Fruit fly (Drosophila melanogaster) whole organism, embryonic: ENCODE measurements around the gene CG43407.
A peak's percentile ranks its signal among the peaks of the same experiment; 100 is the strongest.

ENCODE experiments used
- CG10267 ChIP-seq: fragments of 200-800 bp; sonication (Bioruptor generic); optimal IDR thresholded peaks from 2 replicates; lab custom pipeline; 2018; ENCODE audit warnings: missing biosample characterization, mild to moderate bottlenecking, missing genetic modification characterization, moderate library complexity
- CG10543 ChIP-seq: fragments of 200-800 bp; sonication (Bioruptor generic); optimal IDR thresholded peaks from 3 replicates; lab custom pipeline; 2017; ENCODE audit warnings: missing biosample characterization, mild to moderate bottlenecking, missing genetic modification characterization, moderate library complexity
- CG14710 ChIP-seq: fragments of 200-800 bp; sonication (Bioruptor generic); optimal IDR thresholded peaks from 3 replicates; lab custom pipeline; 2019; ENCODE audit warnings: missing biosample characterization, mild to moderate bottlenecking, missing genetic modification characterization, moderate library complexity
- CG16779 ChIP-seq: fragments of 200-800 bp; sonication (Bioruptor generic); IDR thresholded peaks from 2 replicates; pipeline ENCODE4 v1.3.6; 2022; ENCODE audit warnings: missing biosample characterization, missing genetic modification characterization
- CG17361 ChIP-seq: fragments of 200-800 bp; sonication (Bioruptor generic); IDR thresholded peaks from 3 replicates; pipeline ENCODE4 v1.3.6; 2022; ENCODE audit warnings: missing biosample characterization, missing genetic modification characterization
- CG18262 ChIP-seq: fragments of 200-800 bp; optimal IDR thresholded peaks from 3 replicates; lab custom pipeline; 2019; ENCODE audit warnings: missing biosample characterization, mild to moderate bottlenecking, missing genetic modification characterization, moderate library complexity
- CG2120 ChIP-seq: fragments of 200-800 bp; sonication (Bioruptor generic); optimal IDR thresholded peaks from 3 replicates; lab custom pipeline; 2016; ENCODE audit warnings: missing biosample characterization, missing genetic modification characterization
- CG2712 ChIP-seq: fragments of 200-800 bp; optimal IDR thresholded peaks from 3 replicates; lab custom pipeline; 2019; ENCODE audit warnings: missing biosample characterization, mild to moderate bottlenecking, missing genetic modification characterization, moderate library complexity
- CG2875 ChIP-seq: fragments of 200-800 bp; sonication (Bioruptor generic); optimal IDR thresholded peaks from 2 replicates; lab custom pipeline; 2017; ENCODE audit warnings: missing biosample characterization, mild to moderate bottlenecking, missing genetic modification characterization, missing genetic modification reagents
- CG30403 ChIP-seq: fragments of 200-800 bp; sonication (Bioruptor generic); optimal IDR thresholded peaks from 3 replicates; lab custom pipeline; 2016; ENCODE audit warnings: missing biosample characterization, missing genetic modification characterization
- CG30431 ChIP-seq: fragments of 200-800 bp; sonication (Bioruptor generic); optimal IDR thresholded peaks from 2 replicates; lab custom pipeline; 2017; ENCODE audit warnings: missing biosample characterization, missing genetic modification characterization
- CG34422 ChIP-seq: fragments of 200-800 bp; sonication (Bioruptor generic); IDR thresholded peaks from 3 replicates; pipeline ENCODE4 v1.3.6; 2022; ENCODE audit warnings: missing biosample characterization, missing genetic modification characterization
- CG3726 ChIP-seq: fragments of 200-800 bp; sonication (Bioruptor generic); IDR thresholded peaks from 3 replicates; pipeline ENCODE4, ENCODE4 v1.3.6; 2022; ENCODE audit warnings: missing biosample characterization, missing genetic modification characterization
- CG4424 ChIP-seq: fragments of 200-800 bp; sonication (Bioruptor generic); optimal IDR thresholded peaks from 3 replicates; lab custom pipeline; 2016; ENCODE audit warnings: missing biosample characterization, missing genetic modification characterization
- CG4730 ChIP-seq: fragments of 200-800 bp; sonication (Bioruptor generic); IDR thresholded peaks from 2 replicates; pipeline ENCODE4 v1.3.6; 2022; ENCODE audit warnings: missing biosample characterization, missing genetic modification characterization
- CG4854 ChIP-seq: fragments of 200-800 bp; sonication (Bioruptor generic); optimal IDR thresholded peaks from 2 replicates; lab custom pipeline; 2016; ENCODE audit warnings: missing biosample characterization, missing genetic modification characterization, inconsistent platforms
- CG6689 ChIP-seq: fragments of 200-800 bp; sonication (Bioruptor generic); IDR thresholded peaks from 2 replicates; pipeline ENCODE4 v1.3.6; 2022; ENCODE audit warnings: missing biosample characterization, missing genetic modification characterization
- CG8089 ChIP-seq: fragments of 200-800 bp; sonication (Bioruptor generic); optimal IDR thresholded peaks from 3 replicates; lab custom pipeline; 2016; ENCODE audit warnings: missing biosample characterization, missing genetic modification characterization
- CG8281 ChIP-seq: fragments of 200-800 bp; sonication (Bioruptor generic); optimal IDR thresholded peaks from 2 replicates; lab custom pipeline; 2018; ENCODE audit warnings: missing biosample characterization, mild to moderate bottlenecking, missing genetic modification characterization, moderate library complexity
- CG8359 ChIP-seq: fragments of 200-800 bp; sonication (Bioruptor generic); optimal IDR thresholded peaks from 2 replicates; lab custom pipeline; 2017; ENCODE audit warnings: missing biosample characterization, mild to moderate bottlenecking, missing genetic modification characterization, borderline replicate concordance
- CG9727 ChIP-seq: fragments of 200-800 bp; sonication (Bioruptor generic); optimal IDR thresholded peaks from 3 replicates; lab custom pipeline; 2017; ENCODE audit warnings: missing biosample characterization, mild to moderate bottlenecking, missing genetic modification characterization
- CTCF ChIP-seq: fragments of 200-800 bp; sonication (Bioruptor generic); optimal IDR thresholded peaks from 2 replicates; lab custom pipeline; 2017; ENCODE audit warnings: missing biosample characterization, mild to moderate bottlenecking, missing genetic modification characterization, moderate library complexity
- CrebB ChIP-seq: fragments of 200-800 bp; sonication (Bioruptor generic); optimal IDR thresholded peaks from 3 replicates; lab custom pipeline; 2018; ENCODE audit warnings: missing biosample characterization, mild to moderate bottlenecking, missing genetic modification characterization
- Dll ChIP-seq: fragments of 200-800 bp; sonication (Bioruptor generic); IDR thresholded peaks from 4 replicates; pipeline ENCODE4 v1.3.6; 2022; ENCODE audit warnings: missing biosample characterization, missing genetic modification characterization; ENCODE audit not compliant: partially characterized antibody
- GATAe ChIP-seq: fragments of 200-800 bp; sonication (Bioruptor generic); conservative IDR thresholded peaks from 2 replicates; pipeline ENCODE4 v1.3.6; 2022; ENCODE audit warnings: missing biosample characterization, missing genetic modification characterization
- Hmr ChIP-seq: fragments of 200-800 bp; sonication (Bioruptor generic); optimal IDR thresholded peaks from 3 replicates; lab custom pipeline; 2017; ENCODE audit warnings: mild to moderate bottlenecking, missing biosample characterization, missing genetic modification reagents, missing genetic modification characterization
- Hmx ChIP-seq: fragments of 200-800 bp; sonication (Bioruptor generic); optimal IDR thresholded peaks from 2 replicates; lab custom pipeline; 2016; ENCODE audit warnings: missing biosample characterization, missing genetic modification characterization
- Lim3 ChIP-seq: fragments of 200-800 bp; sonication (Bioruptor generic); IDR thresholded peaks from 2 replicates; pipeline ENCODE4 v1.3.6; 2022; ENCODE audit warnings: missing biosample characterization, missing genetic modification characterization
- Mes4 ChIP-seq: fragments of 200-800 bp; sonication (Bioruptor generic); optimal IDR thresholded peaks from 2 replicates; lab custom pipeline; 2016; ENCODE audit warnings: missing biosample characterization, missing genetic modification characterization
- Spps ChIP-seq: fragments of 200-800 bp; sonication (Bioruptor generic); optimal IDR thresholded peaks from 2 replicates; lab custom pipeline; 2018; ENCODE audit warnings: missing biosample characterization, mild to moderate bottlenecking, missing genetic modification characterization
- Ssrp ChIP-seq: fragments of 200-800 bp; sonication (Bioruptor generic); optimal IDR thresholded peaks from 2 replicates; lab custom pipeline; 2018; ENCODE audit warnings: missing biosample characterization, mild to moderate bottlenecking, missing genetic modification characterization, moderate library complexity
- Xrp1 ChIP-seq: fragments of 200-800 bp; sonication (Bioruptor generic); IDR thresholded peaks from 2 replicates; pipeline ENCODE4 v1.3.6; 2022; ENCODE audit warnings: missing biosample characterization, missing genetic modification characterization
- aop ChIP-seq: fragments of 200-800 bp; sonication (Bioruptor generic); IDR thresholded peaks from 2 replicates; pipeline ENCODE4 v1.3.6; 2022; ENCODE audit warnings: missing biosample characterization, missing genetic modification characterization
- ase ChIP-seq: fragments of 200-800 bp; sonication (Bioruptor generic); IDR thresholded peaks from 3 replicates; pipeline ENCODE4 v1.3.6; 2022; ENCODE audit warnings: missing biosample characterization, missing genetic modification characterization
- az2 ChIP-seq: fragments of 200-800 bp; sonication (Bioruptor generic); optimal IDR thresholded peaks from 3 replicates; lab custom pipeline; 2016; ENCODE audit warnings: missing biosample characterization, missing genetic modification characterization
- bsh ChIP-seq, 2 experiments: fragments of 200-800 bp; sonication (Bioruptor generic); optimal IDR thresholded peaks; 2 replicates each; lab custom pipeline; 2017 to 2018; ENCODE audit warnings: mild to moderate bottlenecking in 2 of 2, missing biosample characterization in 2 of 2, missing genetic modification characterization in 2 of 2, moderate library complexity in 1 of 2
- cad ChIP-seq: fragments of >200 bp; optimal IDR thresholded peaks from 2 replicates; lab custom pipeline; 2017; ENCODE audit warnings: missing biosample characterization, missing genetic modification characterization
- gem ChIP-seq: fragments of 200-800 bp; sonication (Bioruptor generic); optimal IDR thresholded peaks from 2 replicates; lab custom pipeline; 2019; ENCODE audit warnings: missing biosample characterization, mild to moderate bottlenecking, missing genetic modification characterization, moderate library complexity
- grau ChIP-seq: fragments of 200-800 bp; optimal IDR thresholded peaks from 3 replicates; lab custom pipeline; 2019; ENCODE audit warnings: missing biosample characterization, mild to moderate bottlenecking, missing genetic modification characterization, moderate library complexity
- gt ChIP-seq: fragments of 200-800 bp; sonication (Bioruptor generic); IDR thresholded peaks from 2 replicates; pipeline ENCODE4 v1.3.6; 2022; ENCODE audit warnings: missing biosample characterization, missing genetic modification characterization
- hbn ChIP-seq: fragments of 200-800 bp; sonication (Bioruptor generic); IDR thresholded peaks from 2 replicates; pipeline ENCODE4 v1.3.6; 2022; ENCODE audit warnings: missing biosample characterization, missing genetic modification characterization; ENCODE audit not compliant: partially characterized antibody
- lola ChIP-seq, 3 experiments: fragments of >200 bp in 2 of 3; fragments of 200-800 bp in 1 of 3; sonication (Bioruptor generic) in 1 of 3; optimal IDR thresholded peaks; 2 replicates each; lab custom pipeline; 2017 to 2019; ENCODE audit warnings: missing biosample characterization in 3 of 3, missing genetic modification characterization in 3 of 3, mild to moderate bottlenecking in 1 of 3, moderate library complexity in 1 of 3
- nerfin-2 ChIP-seq: fragments of 200-800 bp; sonication (Bioruptor generic); IDR thresholded peaks from 2 replicates; pipeline ENCODE4 v1.3.6; 2022; ENCODE audit warnings: missing biosample characterization, missing genetic modification characterization; ENCODE audit not compliant: partially characterized antibody
- p53 ChIP-seq: fragments of 200-800 bp; sonication (Bioruptor generic); optimal IDR thresholded peaks from 2 replicates; lab custom pipeline; 2016; ENCODE audit warnings: missing biosample characterization, missing genetic modification characterization
- pb ChIP-seq: fragments of 200-800 bp; sonication (Bioruptor generic); optimal IDR thresholded peaks from 3 replicates; lab custom pipeline; 2016; ENCODE audit warnings: missing biosample characterization, missing genetic modification characterization
- pho ChIP-seq: fragments of 200-800 bp; sonication (Bioruptor generic); optimal IDR thresholded peaks from 2 replicates; lab custom pipeline; 2016; ENCODE audit warnings: missing biosample characterization, missing genetic modification characterization
- phol ChIP-seq: fragments of 200-800 bp; sonication (Bioruptor generic); optimal IDR thresholded peaks from 3 replicates; lab custom pipeline; 2018; ENCODE audit warnings: missing biosample characterization, mild to moderate bottlenecking, missing genetic modification characterization, moderate library complexity
- row ChIP-seq: fragments of 200-800 bp; sonication (Bioruptor generic); IDR thresholded peaks from 3 replicates; pipeline ENCODE4 v1.3.6; 2022; ENCODE audit warnings: missing biosample characterization, missing genetic modification characterization
- sc ChIP-seq, 3 experiments: fragments of >200 bp in 2 of 3; fragments of 200-800 bp in 1 of 3; sonication (Bioruptor generic) in 1 of 3; optimal IDR thresholded peaks; 2 replicates in 2 of 3; 3 replicates in 1 of 3; lab custom pipeline; 2017; ENCODE audit warnings: mild to moderate bottlenecking in 1 of 3, missing biosample characterization in 1 of 3, missing genetic modification characterization in 1 of 3, missing genetic modification reagents in 1 of 3
- sens ChIP-seq: fragments of 200-800 bp; sonication (Bioruptor generic); peaks from one replicate; lab custom pipeline; 2016; ENCODE audit warnings: missing biosample characterization, missing genetic modification characterization
- trem ChIP-seq: fragments of 200-800 bp; optimal IDR thresholded peaks from 3 replicates; lab custom pipeline; 2019; ENCODE audit warnings: missing biosample characterization, mild to moderate bottlenecking, missing genetic modification characterization, moderate library complexity
- yki ChIP-seq: fragments of >200 bp; optimal IDR thresholded peaks from 3 replicates; lab custom pipeline; 2018

Gene CG43407

DNA sequence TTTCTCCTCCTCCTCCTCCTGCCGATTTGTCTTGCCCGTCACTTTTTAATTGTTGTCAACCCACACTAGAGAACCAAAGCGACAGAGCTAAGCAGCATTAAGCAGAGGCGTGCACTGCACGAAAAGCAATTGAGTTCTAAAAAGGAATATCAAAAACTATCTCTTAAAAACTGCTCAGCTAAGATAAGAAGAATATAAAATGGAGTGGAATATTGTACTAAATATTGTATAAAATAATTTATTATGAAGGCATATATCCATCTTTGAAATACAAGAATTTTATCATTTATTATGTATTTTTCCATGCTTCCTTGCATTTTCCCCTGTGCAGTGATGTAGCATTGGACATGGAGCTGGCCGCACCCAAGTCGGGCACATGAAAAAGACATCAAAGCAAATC lies 1.9 kb upstream of the CG43407 start:
- TF ChIP-seq CG4854 (GFP tag; lab: Kevin White, UChicago) (no peak), CG9727 (GFP tag; lab: Kevin White, UChicago) (peak; percentile 15), sens (GFP tag; lab: Kevin White, UChicago) (peak; percentile 45), CG10543 (GFP tag; lab: Kevin White, UChicago) (no peak), lola (GFP tag; optimal IDR thresholded peaks at IDR 0.05; lab: Kevin White, UChicago) (peak in 1 of 3 experiments; percentile 12), CG30403 (GFP tag; lab: Kevin White, UChicago) (peak; percentile 5), CG4424 (GFP tag; lab: Kevin White, UChicago) (peak; percentile 27), CG3726 (GFP tag; lab: Robert Waterston, UW) (no peak), row (GFP tag; lab: Robert Waterston, UW) (peak; percentile 31; the same call in 1 of the 3 replicates), sc (optimal IDR thresholded peaks at IDR 0.05; lab: Kevin White, UChicago) (no peak), sc (GFP tag; optimal IDR thresholded peaks at IDR 0.05; lab: Kevin White, UChicago) (no peak), hbn (GFP tag; lab: Robert Waterston, UW) (no peak), bsh (GFP tag; optimal IDR thresholded peaks at IDR 0.05; lab: Kevin White, UChicago) (peak; percentile 14 to 20), Lim3 (GFP tag; lab: Robert Waterston, UW) (no peak), CG17361 (0 out of 3 replicates have a peak, but pooled peaks have one; percentile 25), cad (GFP tag; lab: Kevin White, UChicago) (no peak), CG4730 (GFP tag; lab: Robert Waterston, UW) (no peak), Xrp1 (peak; percentile 48), Dll (GFP tag; lab: Robert Waterston, UW) (no peak), CG2120 (GFP tag; lab: Kevin White, UChicago) (peak; percentile 2), pb (GFP tag; lab: Kevin White, UChicago) (no peak), grau (tag; lab: Kevin White, UChicago) (peak; percentile 7), CG18262 (tag; lab: Kevin White, UChicago) (peak; percentile 15), ase (GFP tag; lab: Robert Waterston, UW) (no peak), yki (no peak), gem (tag; lab: Kevin White, UChicago) (peak; percentile 31), CG8359 (GFP tag; lab: Kevin White, UChicago) (no peak), CG2875 (GFP tag; lab: Kevin White, UChicago) (no peak), Spps (tag; lab: Kevin White, UChicago) (no peak), CG10267 (peak; percentile 17), CG8089 (GFP tag; lab: Kevin White, UChicago) (no peak), Mes4 (GFP tag; lab: Kevin White, UChicago) (no peak), CG8281 (tag; lab: Kevin White, UChicago) (no peak), pho (no peak), GATAe (no peak), CG6689 (GFP tag; lab: Robert Waterston, UW) (0 out of 2 replicates have a peak, but pooled peaks have one; percentile 24), phol (tag; lab: Kevin White, UChicago) (peak; percentile 3), nerfin-2 (GFP tag; lab: Robert Waterston, UW) (no peak), CG2712 (tag; lab: Kevin White, UChicago) (peak; percentile 19), CG30431 (GFP tag; lab: Kevin White, UChicago) (no peak)

DNA sequence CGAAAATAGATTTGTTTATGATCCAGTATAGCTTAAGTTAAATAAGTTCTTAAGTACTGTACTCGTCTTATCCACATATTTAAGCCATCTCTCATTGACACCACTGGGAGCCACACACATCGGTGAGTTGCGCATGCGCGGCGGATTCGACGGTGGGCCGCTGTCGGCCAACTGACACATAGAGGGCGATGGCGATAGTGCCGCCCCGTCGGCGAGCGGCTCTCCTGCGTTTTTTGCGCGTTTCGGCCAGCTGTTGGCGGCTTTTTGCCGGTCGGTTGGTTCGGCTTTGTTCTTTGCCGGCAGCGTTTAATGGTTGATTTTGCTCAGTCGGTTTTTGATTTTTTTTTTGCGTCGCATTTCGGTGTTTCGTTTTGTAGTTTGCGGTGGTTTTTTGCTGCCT lies 1.1 kb upstream of the CG43407 start:
- TF ChIP-seq Hmx (no peak), Hmr (GFP tag; lab: Kevin White, UChicago) (no peak), CTCF (GFP tag; lab: Kevin White, UChicago) (peak; percentile 75), CG34422 (GFP tag; lab: Robert Waterston, UW) (0 out of 3 replicates have a peak, but pooled peaks have one; percentile 18), CG14710 (no peak), CrebB (tag; lab: Kevin White, UChicago) (no peak), gt (GFP tag; lab: Robert Waterston, UW) (no peak), trem (tag; lab: Kevin White, UChicago) (no peak), CG16779 (no peak), aop (GFP tag; lab: Robert Waterston, UW) (no peak), Ssrp (tag; lab: Kevin White, UChicago) (no peak), p53 (GFP tag; lab: Kevin White, UChicago) (no peak), az2 (GFP tag; lab: Kevin White, UChicago) (no peak), sens (GFP tag; lab: Kevin White, UChicago) (peak; percentile 37)
